Fruit fly (Drosophila melanogaster) whole organism, adult: ENCODE data around the gene CG15894.

Source experiments
- CG11617 ChIP-seq: fragments of 200-800 bp; sonication (Bioruptor generic); optimal IDR thresholded peaks from 2 replicates; lab custom pipeline; 2017; ENCODE audit warnings: mild to moderate bottlenecking, missing biosample characterization, missing genetic modification reagents, missing genetic modification characterization
- CG12768 ChIP-seq: fragments of 200-800 bp; sonication (Bioruptor generic); optimal IDR thresholded peaks from 2 replicates; lab custom pipeline; 2017; ENCODE audit warnings: missing biosample characterization, missing genetic modification characterization, mild to moderate bottlenecking, moderate library complexity, missing genetic modification reagents
- CG14711 ChIP-seq: fragments of 200-800 bp; sonication (Bioruptor generic); optimal IDR thresholded peaks from 2 replicates; lab custom pipeline; 2018; ENCODE audit warnings: missing biosample characterization, mild to moderate bottlenecking, missing genetic modification characterization, moderate library complexity
- CG1620 ChIP-seq: fragments of 200-800 bp; sonication (Bioruptor generic); optimal IDR thresholded peaks from 2 replicates; lab custom pipeline; 2016; ENCODE audit warnings: missing biosample characterization, missing genetic modification characterization
- CG33017 ChIP-seq: fragments of 200-800 bp; sonication (Bioruptor generic); optimal IDR thresholded peaks from 2 replicates; lab custom pipeline; 2018; ENCODE audit warnings: missing biosample characterization, mild to moderate bottlenecking, missing genetic modification characterization, moderate library complexity
- CG5204 ChIP-seq: fragments of 200-800 bp; sonication (Bioruptor generic); optimal IDR thresholded peaks from 2 replicates; lab custom pipeline; 2016; ENCODE audit warnings: missing biosample characterization, missing genetic modification characterization
- CG7045 ChIP-seq: fragments of 200-800 bp; sonication (Bioruptor generic); optimal IDR thresholded peaks from 2 replicates; lab custom pipeline; 2017; ENCODE audit warnings: missing biosample characterization, mild to moderate bottlenecking, missing genetic modification characterization
- CG7101 ChIP-seq: fragments of 200-800 bp; sonication (Bioruptor generic); optimal IDR thresholded peaks from 2 replicates; lab custom pipeline; 2018; ENCODE audit warnings: missing biosample characterization, mild to moderate bottlenecking, missing genetic modification characterization, moderate library complexity
- Clk ChIP-seq: fragments of 200-800 bp; sonication (Bioruptor generic); optimal IDR thresholded peaks from 2 replicates; lab custom pipeline; 2017; ENCODE audit warnings: missing biosample characterization, missing genetic modification characterization
- Crg-1 ChIP-seq: fragments of 200-800 bp; sonication (Bioruptor generic); optimal IDR thresholded peaks from 2 replicates; lab custom pipeline; 2016; ENCODE audit warnings: missing biosample characterization, missing genetic modification characterization
- Hr96 ChIP-seq: fragments of 200-800 bp; sonication (Bioruptor generic); optimal IDR thresholded peaks from 2 replicates; lab custom pipeline; 2016; ENCODE audit warnings: missing biosample characterization, missing genetic modification characterization
- Mnt ChIP-seq: fragments of 200-800 bp; sonication (Bioruptor generic); optimal IDR thresholded peaks from 2 replicates; lab custom pipeline; 2016; ENCODE audit warnings: missing biosample characterization, mild to moderate bottlenecking, missing genetic modification characterization
- bab1 ChIP-seq: fragments of 200-800 bp; sonication (Bioruptor generic); optimal IDR thresholded peaks from 3 replicates; lab custom pipeline; 2019; ENCODE audit warnings: missing biosample characterization, mild to moderate bottlenecking, missing genetic modification characterization, moderate library complexity
- cic ChIP-seq: fragments of 200-800 bp; sonication (Bioruptor generic); optimal IDR thresholded peaks from 2 replicates; lab custom pipeline; 2017; ENCODE audit warnings: missing biosample characterization, mild to moderate bottlenecking, missing genetic modification characterization, moderate library complexity
- cnc ChIP-seq, 2 experiments: fragments of >200 bp; optimal IDR thresholded peaks; 2 replicates each; lab custom pipeline; 2017
- kay ChIP-seq: fragments of 200-800 bp; sonication (Bioruptor generic); peaks from one replicate; lab custom pipeline; 2016; ENCODE audit warnings: missing biosample characterization, missing genetic modification characterization, borderline replicate concordance
- ovo ChIP-seq: fragments of 200-800 bp; sonication (Bioruptor generic); optimal IDR thresholded peaks from 2 replicates; lab custom pipeline; 2016; ENCODE audit warnings: missing biosample characterization, missing genetic modification characterization
- pad ChIP-seq: fragments of 200-800 bp; sonication (Bioruptor generic); optimal IDR thresholded peaks from 3 replicates; lab custom pipeline; 2017; ENCODE audit warnings: missing biosample characterization, missing genetic modification characterization, mild to moderate bottlenecking, moderate library complexity, missing genetic modification reagents
- tj ChIP-seq: fragments of 200-800 bp; sonication (Bioruptor generic); optimal IDR thresholded peaks from 3 replicates; lab custom pipeline; 2017; ENCODE audit warnings: missing biosample characterization, mild to moderate bottlenecking, missing genetic modification characterization, moderate library complexity
- toe ChIP-seq: fragments of 200-800 bp; sonication (Bioruptor generic); optimal IDR thresholded peaks from 2 replicates; lab custom pipeline; 2016; ENCODE audit warnings: missing biosample characterization, missing genetic modification characterization

Gene CG15894

DNA sequence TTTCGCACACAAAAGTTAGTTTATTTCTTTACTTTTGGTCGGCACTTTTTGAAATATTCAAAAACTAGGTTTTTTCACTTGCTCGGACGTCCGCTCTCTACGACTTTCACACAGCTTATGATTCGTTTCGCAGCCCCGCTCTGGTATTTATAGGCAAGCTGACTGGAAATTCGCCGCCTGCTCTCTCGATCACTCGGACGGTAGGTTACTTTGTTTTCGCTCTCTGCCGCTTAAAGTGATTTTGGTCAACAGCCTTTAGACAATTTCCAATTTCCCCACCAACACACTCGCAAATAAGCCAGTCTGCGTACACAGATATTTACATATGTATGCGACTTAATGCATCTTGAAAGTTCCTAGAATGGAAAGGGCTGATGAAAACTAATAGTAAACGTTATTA lies 25.5 kb upstream of the CG15894 start, which contains the start of gene CG11700:
TSS of gene CG11700 (minus strand) at position 106 of the 400 bp plus-strand sequence.
- no peak for TF ChIP-seq cnc (optimal IDR thresholded peaks at IDR 0.05; lab: Kevin White, UChicago)
- peak; percentile 24 for TF ChIP-seq bab1 (GFP tag; lab: Kevin White, UChicago)
- no peak for TF ChIP-seq ovo
- peak; percentile 11 for TF ChIP-seq tj (GFP tag; lab: Kevin White, UChicago)
- TF ChIP-seq CG7045 = no peak

DNA sequence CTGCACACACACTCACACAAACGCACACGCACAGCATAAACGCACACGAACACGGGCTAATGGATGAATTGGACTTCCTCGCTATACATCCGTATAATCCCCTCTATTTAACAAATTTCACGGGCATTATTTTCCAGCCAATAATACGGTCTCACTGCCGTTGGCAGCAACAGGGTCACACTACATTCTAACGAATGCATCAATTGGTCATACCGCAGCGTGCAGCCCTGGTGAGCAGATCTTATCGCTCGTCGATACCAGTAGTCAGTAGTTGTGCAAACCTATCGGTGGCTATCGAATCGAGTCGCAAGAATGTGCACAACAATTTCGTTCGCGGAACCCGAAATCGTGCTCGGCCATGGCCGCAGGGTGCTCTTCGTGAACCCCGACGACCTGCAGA lies 21.2 kb upstream of the CG15894 start, which contains the start of the genes Top3beta and wuho:
TSS of gene Top3beta (minus strand) at position 149 of the 400 bp plus-strand sequence.
TSS of gene wuho (plus strand) at position 259 of the 400 bp plus-strand sequence.
- no peak for TF ChIP-seq kay (GFP tag; lab: Kevin White, UChicago)
- no peak for TF ChIP-seq Hr96 (GFP tag; lab: Kevin White, UChicago)
- TF ChIP-seq Clk = no peak
- TF ChIP-seq cnc (optimal IDR thresholded peaks at IDR 0.05; lab: Kevin White, UChicago) = no peak
- TF ChIP-seq CG5204 (GFP tag; lab: Kevin White, UChicago) = no peak
- TF ChIP-seq Mnt (GFP tag; lab: Kevin White, UChicago) = peak; percentile 96
- TF ChIP-seq tj (GFP tag; lab: Kevin White, UChicago) = peak; percentile 31
- peak; percentile 72 for TF ChIP-seq pad (GFP tag; lab: Kevin White, UChicago)
- TF ChIP-seq CG7045 = no peak
- peak; percentile 51 for TF ChIP-seq CG1620 (GFP tag; lab: Kevin White, UChicago)
- peak; percentile 65 for TF ChIP-seq cic
- TF ChIP-seq CG14711 = peak; percentile 44
- peak; percentile 68 for TF ChIP-seq CG7101 (tag; lab: Kevin White, UChicago)
- peak; percentile 20 for TF ChIP-seq CG33017 (tag; lab: Kevin White, UChicago)
- peak; percentile 37 for TF ChIP-seq CG11617 (GFP tag; lab: Kevin White, UChicago)
- TF ChIP-seq bab1 (GFP tag; lab: Kevin White, UChicago) = peak; percentile 83
- no peak for TF ChIP-seq toe (GFP tag; lab: Kevin White, UChicago)
- TF ChIP-seq ovo = peak; percentile 57
- no peak for TF ChIP-seq CG12768 (GFP tag; lab: Kevin White, UChicago)
- TF ChIP-seq Crg-1 (GFP tag; lab: Kevin White, UChicago) = peak; percentile 47

DNA sequence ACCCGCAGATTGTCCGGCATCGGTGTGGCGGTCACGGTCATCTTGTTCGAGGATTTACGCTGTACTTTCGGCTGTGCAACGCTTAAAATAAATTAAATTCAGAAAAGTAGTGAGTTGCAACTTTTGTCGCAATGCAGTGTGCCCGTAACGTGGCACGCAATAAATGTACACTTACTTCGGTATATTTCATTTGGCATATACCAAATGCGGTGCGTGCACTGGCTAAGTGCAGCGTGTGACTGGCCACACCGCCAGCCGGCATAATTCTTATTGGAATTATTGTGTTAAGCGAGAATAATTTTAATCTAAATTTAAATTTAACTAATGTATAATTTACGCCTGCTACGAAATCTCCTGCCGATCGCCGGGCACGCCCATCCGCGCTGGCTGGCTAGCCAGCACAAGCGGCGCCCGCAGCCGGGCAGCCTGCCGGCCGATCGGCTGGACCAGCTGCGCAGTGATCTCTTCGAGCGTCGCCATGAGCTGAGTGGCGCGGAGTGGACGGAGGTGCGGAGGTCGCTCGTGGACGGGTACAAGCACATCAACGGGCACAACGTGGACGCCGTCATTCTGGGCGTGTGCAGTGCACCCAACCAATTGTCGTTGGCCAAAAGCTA lies 17.8 kb upstream of the CG15894 start, which contains the start of the genes Rpt4 and mldr:
TSS of gene Rpt4 (minus strand) at position 163 of the 617 bp plus-strand sequence.
TSS of gene mldr (plus strand) at position 221 of the 617 bp plus-strand sequence.
- TF ChIP-seq tj (GFP tag; lab: Kevin White, UChicago) (peak; percentile 63), CG1620 (GFP tag; lab: Kevin White, UChicago) (peak; percentile 26), cnc (optimal IDR thresholded peaks at IDR 0.05; lab: Kevin White, UChicago) (peak in 1 of 2 experiments; percentile 71), bab1 (GFP tag; lab: Kevin White, UChicago) (peak; percentile 58), Clk (no peak), Mnt (GFP tag; lab: Kevin White, UChicago) (peak; percentile 23)

DNA sequence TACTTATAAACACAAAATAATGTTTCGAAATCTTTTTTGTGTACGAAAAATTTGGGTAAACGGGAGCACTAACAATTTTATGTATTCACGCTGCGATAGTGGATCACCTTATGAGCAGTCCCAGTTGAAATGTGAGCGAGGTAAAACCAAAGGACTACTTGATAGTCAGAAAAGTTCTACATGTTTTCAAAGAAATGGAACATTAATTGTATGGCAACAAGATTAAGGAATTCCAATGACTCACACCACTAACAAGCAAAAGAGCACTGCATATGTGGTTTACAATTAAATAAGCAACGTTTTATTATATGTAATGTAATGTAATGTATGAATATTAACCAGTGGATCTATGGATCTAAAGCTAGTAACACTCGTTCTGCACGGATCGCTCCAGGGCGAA lies 14.8 kb upstream of the CG15894 start, which contains the start of gene CG15892:
TSS of gene CG15892 (minus strand) at position 101 of the 400 bp plus-strand sequence.
- TF ChIP-seq CG12768 (GFP tag; lab: Kevin White, UChicago) (no peak), cnc (optimal IDR thresholded peaks at IDR 0.05; lab: Kevin White, UChicago) (no peak), tj (GFP tag; lab: Kevin White, UChicago) (no peak), CG33017 (tag; lab: Kevin White, UChicago) (no peak), CG7101 (tag; lab: Kevin White, UChicago) (no peak), kay (GFP tag; lab: Kevin White, UChicago) (no peak), Crg-1 (GFP tag; lab: Kevin White, UChicago) (no peak), Clk (no peak), bab1 (GFP tag; lab: Kevin White, UChicago) (no peak), CG7045 (no peak), Mnt (GFP tag; lab: Kevin White, UChicago) (no peak), CG1620 (GFP tag; lab: Kevin White, UChicago) (no peak), CG14711 (no peak), Hr96 (GFP tag; lab: Kevin White, UChicago) (no peak), ovo (no peak), cic (no peak), CG5204 (GFP tag; lab: Kevin White, UChicago) (no peak), CG11617 (GFP tag; lab: Kevin White, UChicago) (no peak)

DNA sequence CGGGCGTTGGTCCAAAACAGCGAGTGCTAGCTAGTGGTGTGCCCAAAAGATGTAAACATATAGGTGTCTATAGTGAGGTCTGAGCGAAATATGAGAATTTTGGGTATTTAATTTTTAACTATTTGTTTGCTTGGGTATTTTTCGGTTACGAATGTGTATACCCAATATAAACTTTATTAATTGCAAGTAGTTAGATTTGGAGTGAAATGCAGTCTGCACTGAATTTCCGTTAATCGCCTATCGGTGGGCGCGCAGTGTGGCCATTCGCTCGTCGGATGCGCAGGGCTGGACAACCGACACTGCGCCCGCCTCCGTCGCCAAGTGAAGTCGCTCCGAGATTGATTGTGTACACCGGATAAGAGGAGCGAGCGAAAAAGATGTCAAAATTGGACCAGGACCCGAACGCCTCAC lies 13.9 kb upstream of the CG15894 start, which contains the start of the genes CG15891 and CG3815:
TSS of gene CG15891 (minus strand) at position 217 of the 411 bp plus-strand sequence.
TSS of gene CG3815 (plus strand) at position 261 of the 411 bp plus-strand sequence.
- peak; percentile 59 for TF ChIP-seq pad (GFP tag; lab: Kevin White, UChicago)
- no peak for TF ChIP-seq Hr96 (GFP tag; lab: Kevin White, UChicago)
- peak; percentile 73 for TF ChIP-seq bab1 (GFP tag; lab: Kevin White, UChicago)
- peak; percentile 53 for TF ChIP-seq CG1620 (GFP tag; lab: Kevin White, UChicago)
- TF ChIP-seq tj (GFP tag; lab: Kevin White, UChicago) = peak; percentile 34
- TF ChIP-seq cnc (optimal IDR thresholded peaks at IDR 0.05; lab: Kevin White, UChicago) = no peak
- no peak for TF ChIP-seq CG5204 (GFP tag; lab: Kevin White, UChicago)
- peak; percentile 60 for TF ChIP-seq CG14711
- TF ChIP-seq CG7101 (tag; lab: Kevin White, UChicago) = peak; percentile 69
- peak; percentile 21 for TF ChIP-seq CG12768 (GFP tag; lab: Kevin White, UChicago)
- TF ChIP-seq CG11617 (GFP tag; lab: Kevin White, UChicago) = peak; percentile 69
- peak; percentile 38 for TF ChIP-seq Crg-1 (GFP tag; lab: Kevin White, UChicago)
- TF ChIP-seq CG7045 = no peak
- TF ChIP-seq CG33017 (tag; lab: Kevin White, UChicago) = peak; percentile 9
- no peak for TF ChIP-seq kay (GFP tag; lab: Kevin White, UChicago)
- TF ChIP-seq cic = no peak
- no peak for TF ChIP-seq toe (GFP tag; lab: Kevin White, UChicago)
- no peak for TF ChIP-seq ovo
- no peak for TF ChIP-seq Clk
- peak; percentile 39 for TF ChIP-seq Mnt (GFP tag; lab: Kevin White, UChicago)
